Fruit fly (Drosophila melanogaster) whole organism, pupa: Measurements from ENCODE around the gene cad.

Experiments
- CG8301 ChIP-seq: fragments of 200-800 bp; sonication (Bioruptor generic); optimal IDR thresholded peaks from 2 replicates; lab custom pipeline; 2018; ENCODE audit warnings: missing biosample characterization, mild to moderate bottlenecking, missing genetic modification characterization
- Pif1A ChIP-seq: fragments of 200-800 bp; sonication (Bioruptor generic); optimal IDR thresholded peaks from 3 replicates; lab custom pipeline; 2016; ENCODE audit warnings: missing biosample characterization, missing genetic modification characterization
- rn ChIP-seq: fragments of 200-800 bp; sonication (Bioruptor generic); IDR thresholded peaks from 2 replicates; pipeline ENCODE4 v1.3.6; 2022; ENCODE audit warnings: missing biosample characterization, missing genetic modification characterization

DNA sequence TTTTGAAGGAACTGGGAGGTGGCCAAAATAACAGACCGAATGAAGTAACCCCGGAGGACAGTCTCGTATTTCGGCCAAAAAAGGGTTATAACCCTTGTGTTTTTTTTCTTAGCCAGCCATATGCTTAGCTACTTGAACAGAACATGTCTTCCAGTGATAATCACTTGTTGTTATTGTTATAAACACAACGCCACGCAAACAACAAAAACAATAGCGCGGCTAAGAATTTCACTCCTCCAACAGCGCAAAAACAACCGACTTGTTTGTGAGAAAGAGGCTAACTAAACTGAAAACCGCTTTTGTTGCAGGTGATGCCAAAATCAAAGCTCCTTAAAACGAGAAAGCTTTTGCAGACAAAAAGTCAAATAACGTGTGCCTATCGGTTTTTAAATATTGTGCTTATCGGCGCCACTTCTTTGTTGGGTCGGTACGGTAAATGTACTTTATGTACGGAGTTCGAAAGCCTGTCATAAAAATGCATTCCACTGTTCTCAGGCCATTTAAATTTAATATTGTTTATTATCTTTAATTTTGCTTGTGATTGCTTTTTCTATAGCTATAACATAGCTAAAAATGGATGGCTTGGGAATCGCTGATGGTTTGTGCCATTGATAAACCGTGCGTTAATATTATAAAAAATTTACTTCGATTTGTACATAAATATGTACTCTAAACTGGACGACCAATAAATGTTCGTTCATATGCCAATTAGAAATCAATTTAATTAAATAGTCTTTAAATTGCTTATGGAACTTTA, 26.4 kb downstream of the cad start, which contains the start of gene vari:
- no peak for TF ChIP-seq rn (GFP tag; lab: Robert Waterston, UW)
- no peak for TF ChIP-seq Pif1A (GFP tag; lab: Kevin White, UChicago)
- TF ChIP-seq CG8301 = no peak
